Fruit fly (Drosophila melanogaster) whole organism, embryonic: Measurements from ENCODE around the gene Cyp12a4.
A peak's percentile ranks its signal among the peaks of the same experiment; 100 is the strongest.

Experiments
- CG10267 ChIP-seq: fragments of 200-800 bp; sonication (Bioruptor generic); optimal IDR thresholded peaks from 2 replicates; lab custom pipeline; 2018; ENCODE audit warnings: missing biosample characterization, mild to moderate bottlenecking, missing genetic modification characterization, moderate library complexity
- CG10959 ChIP-seq: fragments of 200-800 bp; sonication (Bioruptor generic); IDR thresholded peaks from 2 replicates; pipeline ENCODE4 v1.3.6; 2022; ENCODE audit warnings: missing biosample characterization, missing genetic modification characterization
- CG11398 ChIP-seq: fragments of 200-800 bp; sonication (Bioruptor generic); optimal IDR thresholded peaks from 2 replicates; lab custom pipeline; 2016; ENCODE audit warnings: missing biosample characterization, missing genetic modification characterization
- CG13424 ChIP-seq: fragments of 200-800 bp; sonication (Bioruptor generic); optimal IDR thresholded peaks from 2 replicates; lab custom pipeline; 2019; ENCODE audit warnings: missing biosample characterization, mild to moderate bottlenecking, missing genetic modification characterization, moderate library complexity
- CG14710 ChIP-seq: fragments of 200-800 bp; sonication (Bioruptor generic); optimal IDR thresholded peaks from 3 replicates; lab custom pipeline; 2019; ENCODE audit warnings: missing biosample characterization, mild to moderate bottlenecking, missing genetic modification characterization, moderate library complexity
- CG15696 ChIP-seq: fragments of 200-800 bp; sonication (Bioruptor generic); optimal IDR thresholded peaks from 2 replicates; lab custom pipeline; 2019; ENCODE audit warnings: missing biosample characterization, mild to moderate bottlenecking, missing genetic modification characterization, moderate library complexity
- CG18262 ChIP-seq: fragments of 200-800 bp; optimal IDR thresholded peaks from 3 replicates; lab custom pipeline; 2019; ENCODE audit warnings: missing biosample characterization, mild to moderate bottlenecking, missing genetic modification characterization, moderate library complexity
- CG1832 ChIP-seq: fragments of 200-800 bp; sonication (Bioruptor generic); optimal IDR thresholded peaks from 2 replicates; lab custom pipeline; 2017; ENCODE audit warnings: missing biosample characterization, mild to moderate bottlenecking, missing genetic modification characterization, inconsistent platforms
- CG18764 ChIP-seq: fragments of 200-800 bp; sonication (Bioruptor generic); optimal IDR thresholded peaks from 3 replicates; lab custom pipeline; 2016; ENCODE audit warnings: missing biosample characterization, missing genetic modification characterization
- CG31441 ChIP-seq: fragments of 200-800 bp; sonication (Bioruptor generic); IDR thresholded peaks from 2 replicates; pipeline ENCODE4 v1.3.6; 2022; ENCODE audit warnings: missing biosample characterization, missing genetic modification characterization
- CG32532 ChIP-seq: fragments of 200-800 bp; sonication (Bioruptor generic); IDR thresholded peaks from 2 replicates; pipeline ENCODE4 v1.3.6; 2022; ENCODE audit warnings: missing biosample characterization, missing genetic modification characterization
- CG4282 ChIP-seq: fragments of 200-800 bp; sonication (Bioruptor generic); optimal IDR thresholded peaks from 2 replicates; lab custom pipeline; 2016; ENCODE audit warnings: missing biosample characterization, missing genetic modification characterization
- CG4404 ChIP-seq: fragments of 200-800 bp; sonication (Bioruptor generic); IDR thresholded peaks from 2 replicates; pipeline ENCODE4 v1.3.6; 2022; ENCODE audit warnings: missing biosample characterization, missing genetic modification characterization
- CG6765 ChIP-seq: fragments of 200-800 bp; sonication (Bioruptor generic); optimal IDR thresholded peaks from 3 replicates; lab custom pipeline; 2017; ENCODE audit warnings: missing biosample characterization, mild to moderate bottlenecking, missing genetic modification characterization
- CG6813 ChIP-seq: fragments of 200-800 bp; sonication (Bioruptor generic); optimal IDR thresholded peaks from 2 replicates; lab custom pipeline; 2017; ENCODE audit warnings: missing biosample characterization, missing genetic modification characterization, mild to moderate bottlenecking, moderate library complexity, missing genetic modification reagents
- CG7357 ChIP-seq: fragments of 200-800 bp; sonication (Bioruptor generic); IDR thresholded peaks from 3 replicates; pipeline ENCODE4 v1.3.6; 2022; ENCODE audit warnings: missing biosample characterization, missing genetic modification characterization
- CG8089 ChIP-seq: fragments of 200-800 bp; sonication (Bioruptor generic); optimal IDR thresholded peaks from 3 replicates; lab custom pipeline; 2016; ENCODE audit warnings: missing biosample characterization, missing genetic modification characterization
- CG9797 ChIP-seq: fragments of 200-800 bp; sonication (Bioruptor generic); optimal IDR thresholded peaks from 3 replicates; lab custom pipeline; 2018; ENCODE audit warnings: missing biosample characterization, mild to moderate bottlenecking, missing genetic modification characterization
- Dp ChIP-seq: fragments of 200-800 bp; sonication (Bioruptor generic); optimal IDR thresholded peaks from 2 replicates; lab custom pipeline; 2018; ENCODE audit warnings: missing biosample characterization, mild to moderate bottlenecking, missing genetic modification characterization, moderate library complexity
- HHEX ChIP-seq: fragments of 200-800 bp; sonication (Bioruptor generic); optimal IDR thresholded peaks from 3 replicates; lab custom pipeline; 2017; ENCODE audit warnings: missing biosample characterization, mild to moderate bottlenecking, missing genetic modification characterization, missing genetic modification reagents
- HLH4C ChIP-seq: fragments of 200-800 bp; sonication (Bioruptor generic); IDR thresholded peaks from 3 replicates; pipeline ENCODE4 v1.3.6; 2022; ENCODE audit warnings: missing biosample characterization, missing genetic modification characterization; ENCODE audit not compliant: partially characterized antibody
- HLH54F ChIP-seq: fragments of 200-800 bp; sonication (Bioruptor generic); optimal IDR thresholded peaks from 3 replicates; lab custom pipeline; 2016; ENCODE audit warnings: missing biosample characterization, missing genetic modification characterization
- Hr3 ChIP-seq: fragments of 200-800 bp; sonication (Bioruptor generic); optimal IDR thresholded peaks from 3 replicates; lab custom pipeline; 2016; ENCODE audit warnings: missing biosample characterization, missing genetic modification characterization
- Jarid2 ChIP-seq: fragments of 200-800 bp; sonication (Bioruptor generic); optimal IDR thresholded peaks from 3 replicates; lab custom pipeline; 2017; ENCODE audit warnings: mild to moderate bottlenecking, missing biosample characterization, missing genetic modification reagents, missing genetic modification characterization
- Mad ChIP-seq: fragments of 200-800 bp; sonication (Bioruptor generic); optimal IDR thresholded peaks from 2 replicates; lab custom pipeline; 2016; ENCODE audit warnings: missing biosample characterization, missing genetic modification characterization
- Med ChIP-seq: fragments of 200-800 bp; sonication (Bioruptor generic); peaks from one replicate; lab custom pipeline; 2016; ENCODE audit warnings: missing biosample characterization, missing genetic modification characterization, mild to moderate bottlenecking, inconsistent platforms, moderate library complexity
- Oli ChIP-seq: fragments of 200-800 bp; sonication (Bioruptor generic); optimal IDR thresholded peaks from 2 replicates; lab custom pipeline; 2018; ENCODE audit warnings: missing biosample characterization, mild to moderate bottlenecking, missing genetic modification characterization, moderate library complexity
- Usf ChIP-seq: fragments of 200-800 bp; sonication (Bioruptor generic); optimal IDR thresholded peaks from 2 replicates; lab custom pipeline; 2017; ENCODE audit warnings: missing genotype, missing biosample characterization, missing genetic modification characterization
- caup ChIP-seq: fragments of 200-800 bp; sonication (Bioruptor generic); optimal IDR thresholded peaks from 3 replicates; lab custom pipeline; 2017; ENCODE audit warnings: missing biosample characterization, mild to moderate bottlenecking, missing genetic modification characterization, moderate library complexity; ENCODE audit not compliant: severe bottlenecking
- chif ChIP-seq, 2 experiments: fragments of 200-800 bp; sonication (Bioruptor generic); optimal IDR thresholded peaks; 3 replicates each; lab custom pipeline; 2016; ENCODE audit warnings: missing biosample characterization in 2 of 2, missing genetic modification characterization in 2 of 2
- da ChIP-seq: fragments of 200-800 bp; sonication (Bioruptor generic); optimal IDR thresholded peaks from 2 replicates; lab custom pipeline; 2016; ENCODE audit warnings: missing biosample characterization, missing genetic modification characterization
- dpn ChIP-seq, 2 experiments: fragments of 200-800 bp; sonication (Bioruptor generic); optimal IDR thresholded peaks; 3 replicates each; lab custom pipeline; 2016; ENCODE audit warnings: missing biosample characterization in 2 of 2, missing genetic modification characterization in 2 of 2
- ftz-f1 ChIP-seq: fragments of 200-800 bp; sonication (Bioruptor generic); optimal IDR thresholded peaks from 2 replicates; lab custom pipeline; 2016; ENCODE audit warnings: missing biosample characterization, missing genetic modification characterization
- gce ChIP-seq: fragments of 200-800 bp; sonication (Bioruptor generic); IDR thresholded peaks from 3 replicates; pipeline ENCODE4 v1.3.6; 2022; ENCODE audit warnings: missing biosample characterization, missing genetic modification characterization
- gem ChIP-seq: fragments of 200-800 bp; sonication (Bioruptor generic); optimal IDR thresholded peaks from 2 replicates; lab custom pipeline; 2019; ENCODE audit warnings: missing biosample characterization, mild to moderate bottlenecking, missing genetic modification characterization, moderate library complexity
- jing ChIP-seq: fragments of 200-800 bp; sonication (Bioruptor generic); optimal IDR thresholded peaks from 2 replicates; lab custom pipeline; 2018; ENCODE audit warnings: missing biosample characterization, mild to moderate bottlenecking, missing genetic modification characterization
- kni ChIP-seq: fragments of 200-800 bp; sonication (Bioruptor generic); optimal IDR thresholded peaks from 3 replicates; lab custom pipeline; 2017; ENCODE audit warnings: mild to moderate bottlenecking, missing biosample characterization, missing genetic modification reagents, missing genetic modification characterization
- lmd ChIP-seq: fragments of 200-800 bp; sonication (Bioruptor generic); IDR thresholded peaks from 2 replicates; pipeline ENCODE4 v1.3.6; 2022; ENCODE audit warnings: missing biosample characterization, missing genetic modification characterization
- mld ChIP-seq: fragments of 200-800 bp; sonication (Bioruptor generic); IDR thresholded peaks from 3 replicates; pipeline ENCODE4 v1.3.6; 2022; ENCODE audit warnings: missing biosample characterization, missing genetic modification characterization; ENCODE audit not compliant: partially characterized antibody
- pfk ChIP-seq: fragments of 200-800 bp; sonication (Bioruptor generic); optimal IDR thresholded peaks from 2 replicates; lab custom pipeline; 2018; ENCODE audit warnings: missing biosample characterization, mild to moderate bottlenecking, missing genetic modification characterization, moderate library complexity
- pita ChIP-seq: fragments of 200-800 bp; sonication (Bioruptor generic); optimal IDR thresholded peaks from 2 replicates; lab custom pipeline; 2017; ENCODE audit warnings: missing biosample characterization, mild to moderate bottlenecking, missing genetic modification characterization
- run ChIP-seq: fragments of 200-800 bp; sonication (Bioruptor generic); optimal IDR thresholded peaks from 3 replicates; lab custom pipeline; 2018; ENCODE audit warnings: missing biosample characterization, mild to moderate bottlenecking, missing genetic modification characterization
- sqz ChIP-seq: fragments of 200-800 bp; sonication (Bioruptor generic); optimal IDR thresholded peaks from 3 replicates; lab custom pipeline; 2018; ENCODE audit warnings: missing biosample characterization, mild to moderate bottlenecking, missing genetic modification characterization
- ssp ChIP-seq: fragments of 200-800 bp; sonication (Bioruptor generic); IDR thresholded peaks from 2 replicates; pipeline ENCODE4 v1.3.6; 2022; ENCODE audit warnings: missing biosample characterization, missing genetic modification characterization
- tio ChIP-seq: fragments of 200-800 bp; sonication (Bioruptor generic); optimal IDR thresholded peaks from 2 replicates; lab custom pipeline; 2017; ENCODE audit warnings: missing biosample characterization, missing genetic modification characterization, inconsistent platforms
- tna ChIP-seq: fragments of 200-800 bp; sonication (Bioruptor generic); IDR thresholded peaks from 2 replicates; pipeline ENCODE4 v1.3.6; 2022; ENCODE audit warnings: missing biosample characterization, missing genetic modification characterization; ENCODE audit not compliant: partially characterized antibody
- trem ChIP-seq: fragments of 200-800 bp; optimal IDR thresholded peaks from 3 replicates; lab custom pipeline; 2019; ENCODE audit warnings: missing biosample characterization, mild to moderate bottlenecking, missing genetic modification characterization, moderate library complexity
- tup ChIP-seq: fragments of 200-800 bp; sonication (Bioruptor generic); optimal IDR thresholded peaks from 2 replicates; lab custom pipeline; 2016; ENCODE audit warnings: missing biosample characterization, mild to moderate bottlenecking, missing genetic modification characterization, moderate library complexity
- unpg ChIP-seq: fragments of 200-800 bp; sonication (Bioruptor generic); optimal IDR thresholded peaks from 3 replicates; lab custom pipeline; 2018; ENCODE audit warnings: missing biosample characterization, mild to moderate bottlenecking, missing genetic modification characterization, moderate library complexity

The Cyp12a4 gene

dm6 chr3R:19164873-19165456 is 30.0 kb downstream of the Cyp12a4 start (continued):
- TF ChIP-seq kni (GFP tag; lab: Kevin White, UChicago) (no peak), gem (tag; lab: Kevin White, UChicago) (peak; percentile 68), CG6765 (GFP tag; lab: Kevin White, UChicago) (no peak), ftz-f1 (GFP tag; lab: Kevin White, UChicago) (no peak), trem (tag; lab: Kevin White, UChicago) (no peak), Dp (GFP tag; lab: Kevin White, UChicago) (no peak), CG32532 (GFP tag; lab: Robert Waterston, UW) (peak; percentile 54), gce (GFP tag; lab: Robert Waterston, UW) (0 out of 3 replicates have a peak, but pooled peaks have one; percentile 12), CG9797 (GFP tag; lab: Kevin White, UChicago) (no peak), Mad (peak; percentile 58), unpg (GFP tag; lab: Kevin White, UChicago) (peak; percentile 18), HLH4C (GFP tag; lab: Robert Waterston, UW) (no peak), mld (GFP tag; lab: Robert Waterston, UW) (no peak), run (tag; lab: Kevin White, UChicago) (no peak), CG18764 (GFP tag; lab: Kevin White, UChicago) (peak; percentile 29), ssp (no peak), CG8089 (peak; percentile 32), tna (GFP tag; lab: Robert Waterston, UW) (no peak), HHEX (GFP tag; lab: Kevin White, UChicago) (peak; percentile 38), CG15696 (tag; lab: Kevin White, UChicago) (no peak), Usf (peak; percentile 24), caup (GFP tag; lab: Kevin White, UChicago) (peak; percentile 14), CG18262 (tag; lab: Kevin White, UChicago) (peak; percentile 58), CG14710 (tag; lab: Kevin White, UChicago) (peak; percentile 31), Oli (tag; lab: Kevin White, UChicago) (peak; percentile 64), CG10267 (tag; lab: Kevin White, UChicago) (peak; percentile 8), sqz (GFP tag; lab: Kevin White, UChicago) (no peak), CG6813 (GFP tag; lab: Kevin White, UChicago) (no peak), tio (GFP tag; lab: Kevin White, UChicago) (peak; percentile 51), CG11398 (no peak), pita (no peak), CG7357 (GFP tag; lab: Robert Waterston, UW) (no peak), CG10959 (GFP tag; lab: Robert Waterston, UW) (peak; percentile 38; the same call in 1 of the 2 replicates), CG4404 (GFP tag; lab: Robert Waterston, UW) (no peak), CG31441 (GFP tag; lab: Robert Waterston, UW) (peak; percentile 62), Hr3 (GFP tag; lab: Kevin White, UChicago) (peak; percentile 41), da (GFP tag; lab: Kevin White, UChicago) (no peak), Jarid2 (GFP tag; lab: Kevin White, UChicago) (no peak), pfk (no peak), CG4282 (GFP tag; lab: Kevin White, UChicago) (no peak), CG13424 (tag; lab: Kevin White, UChicago) (peak; percentile 57), lmd (GFP tag; lab: Robert Waterston, UW) (0 out of 2 replicates have a peak, but pooled peaks have one; percentile 36), HLH54F (GFP tag; lab: Kevin White, UChicago) (peak; percentile 28), chif (GFP tag; optimal IDR thresholded peaks at IDR 0.05; lab: Kevin White, UChicago) (peak; percentile 1 to 17), dpn (GFP tag; optimal IDR thresholded peaks at IDR 0.05; lab: Kevin White, UChicago) (peak in 1 of 2 experiments; percentile 35), CG1832 (GFP tag; lab: Kevin White, UChicago) (no peak), tup (GFP tag; lab: Kevin White, UChicago) (no peak), jing (no peak), Med (GFP tag; lab: Kevin White, UChicago) (peak; percentile 84)
